Fruit fly (Drosophila melanogaster): ENCODE results near the gene Pk34A.
A peak's percentile ranks its signal among the peaks of the same experiment; 100 is the strongest.

DNA sequence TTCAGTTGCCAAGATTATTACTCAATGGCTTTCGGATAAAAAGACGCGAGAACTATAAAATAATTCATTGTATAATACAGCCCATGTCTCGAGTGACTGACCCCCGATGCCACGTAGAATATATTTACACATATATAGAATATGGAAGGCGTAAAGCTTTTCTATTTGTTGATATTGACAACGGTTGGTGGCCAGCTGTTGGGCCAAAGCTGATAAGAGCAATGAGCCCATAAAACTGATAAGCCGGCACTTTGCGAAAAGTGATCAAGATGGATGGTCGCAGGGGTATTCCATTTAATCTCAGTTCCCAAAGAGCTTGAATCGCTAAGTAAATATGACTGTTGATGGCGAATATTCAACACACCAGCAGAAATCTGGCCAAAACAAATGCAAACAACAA lies 31.9 kb downstream of the Pk34A start:
- TF ChIP-seq CG33017 (tag; optimal IDR thresholded peaks at IDR 0.05) (peak; percentile 43), CG11617 (GFP tag; optimal IDR thresholded peaks at IDR 0.05) (peak; percentile 44)
